Worm (Caenorhabditis elegans) whole organism, early embryonic: ENCODE measurements around the gene srt-63.

ENCODE experiments used
- B0310.2 ChIP-seq: sonication (generic microtip); optimal IDR thresholded peaks from 2 replicates; lab custom pipeline; 2016; ENCODE audit warnings: mild to moderate bottlenecking, missing genetic modification characterization, missing compliant biosample characterization
- F13C5.2 ChIP-seq: sonication (generic microtip); optimal IDR thresholded peaks from 2 replicates; lab custom pipeline; 2017; ENCODE audit warnings: mild to moderate bottlenecking, missing genetic modification characterization, inconsistent platforms, missing compliant biosample characterization
- aly-1 ChIP-seq: sonication (generic microtip); optimal IDR thresholded peaks from 2 replicates; lab custom pipeline; 2016; ENCODE audit warnings: missing genetic modification characterization, missing compliant biosample characterization
- ama-1 ChIP-seq: fragments of 150-350 bp; optimal IDR thresholded peaks from 2 replicates; lab custom pipeline; 2014
- ceh-13 ChIP-seq: fragments of 200-800 bp; sonication (Bioruptor generic); optimal IDR thresholded peaks from 2 replicates; lab custom pipeline; 2018; ENCODE audit warnings: mild to moderate bottlenecking, missing genetic modification characterization, missing compliant biosample characterization
- ceh-36 ChIP-seq: sonication (generic microtip); optimal IDR thresholded peaks from 2 replicates; lab custom pipeline; 2016; ENCODE audit warnings: missing genetic modification characterization, inconsistent platforms, missing compliant biosample characterization
- ets-7 ChIP-seq: sonication (generic microtip); optimal IDR thresholded peaks from 2 replicates; lab custom pipeline; 2016; ENCODE audit warnings: missing genotype, missing genetic modification characterization, missing compliant biosample characterization
- flt-1 ChIP-seq: fragments of 200-800 bp; sonication (Bioruptor generic); IDR thresholded peaks from 2 replicates; pipeline ENCODE4 v1.3.6; 2022; ENCODE audit warnings: missing genetic modification characterization, missing compliant biosample characterization
- hmbx-1 ChIP-seq: sonication (generic microtip); optimal IDR thresholded peaks from 2 replicates; lab custom pipeline; 2016; ENCODE audit warnings: mild to moderate bottlenecking, missing genetic modification characterization, missing compliant biosample characterization
- hmg-4 ChIP-seq: fragments of 200-800 bp; sonication (Bioruptor generic); optimal IDR thresholded peaks from 2 replicates; lab custom pipeline; 2018; ENCODE audit warnings: mild to moderate bottlenecking, missing genetic modification characterization, missing compliant biosample characterization
- hnd-1 ChIP-seq: sonication (generic microtip); optimal IDR thresholded peaks from 2 replicates; lab custom pipeline; 2016; ENCODE audit warnings: missing genetic modification characterization, missing compliant biosample characterization
- pes-1 ChIP-seq: fragments of 200-800 bp; sonication (Bioruptor generic); IDR thresholded peaks from 2 replicates; pipeline ENCODE4 v1.3.6; 2022; ENCODE audit warnings: missing genetic modification reagents, missing genetic modification characterization, missing compliant biosample characterization
- scrt-1 ChIP-seq: fragments of 200-800 bp; sonication (Bioruptor generic); IDR thresholded peaks from 2 replicates; pipeline ENCODE4 v1.3.6; 2022; ENCODE audit warnings: missing genetic modification characterization, missing compliant biosample characterization
- sea-1 ChIP-seq: fragments of 200-800 bp; sonication (Bioruptor generic); conservative IDR thresholded peaks from 2 replicates; pipeline ENCODE4 v1.3.6; 2022; ENCODE audit warnings: missing genetic modification characterization, missing compliant biosample characterization
- tbx-11 ChIP-seq: fragments of 200-800 bp; sonication (Bioruptor generic); IDR thresholded peaks from 2 replicates; pipeline ENCODE4 v1.3.6; 2022; ENCODE audit warnings: missing genetic modification characterization, missing compliant biosample characterization
- tbx-37 ChIP-seq: fragments of 200-800 bp; sonication (Bioruptor generic); conservative IDR thresholded peaks from 2 replicates; pipeline ENCODE4 v1.3.6; 2022; ENCODE audit warnings: missing genetic modification reagents, missing genetic modification characterization, missing compliant biosample characterization
- tra-4 ChIP-seq: sonication (generic microtip); optimal IDR thresholded peaks from 2 replicates; lab custom pipeline; 2017; ENCODE audit warnings: missing genetic modification characterization, missing compliant biosample characterization

srt-63 gene

ce11 chrV:3284629-3285028, 28.7 kb upstream of the srt-63 start, which contains the start of gene F35F10.5:
Gene F35F10.5 (plus strand): TSS chrV:3284929.
- TF ChIP-seq ama-1 (lab: Kevin White, UChicago), result no peak
- no peak for TF ChIP-seq flt-1
- no peak for TF ChIP-seq hmbx-1
- no peak for TF ChIP-seq scrt-1 (GFP tag; lab: Robert Waterston, UW)
- TF ChIP-seq aly-1 (tag; lab: Kevin White, UChicago), result no peak
- no peak for TF ChIP-seq ceh-13
- TF ChIP-seq B0310.2 (tag; lab: Kevin White, UChicago), result no peak
- no peak for TF ChIP-seq ets-7
- no peak for TF ChIP-seq hnd-1 (tag; lab: Kevin White, UChicago)
- no peak for TF ChIP-seq tbx-37 (GFP tag; lab: Robert Waterston, UW)
- no peak for TF ChIP-seq F13C5.2 (tag; lab: Kevin White, UChicago)
- TF ChIP-seq tbx-11 (GFP tag; lab: Robert Waterston, UW), result no peak
- no peak for TF ChIP-seq hmg-4 (GFP tag; lab: Kevin White, UChicago)
- TF ChIP-seq tra-4, result no peak

ce11 chrV:3282957-3283356, 27.0 kb upstream of the srt-63 start, which contains the start of gene str-64:
Gene str-64 (plus strand): TSS chrV:3283257.
- TF ChIP-seq F13C5.2 (tag; lab: Kevin White, UChicago) (no peak), hmbx-1 (no peak), hnd-1 (tag; lab: Kevin White, UChicago) (no peak), ama-1 (lab: Kevin White, UChicago) (no peak), hmg-4 (GFP tag; lab: Kevin White, UChicago) (no peak), tbx-37 (GFP tag; lab: Robert Waterston, UW) (no peak), ceh-36 (tag; lab: Kevin White, UChicago) (no peak)

ce11 chrV:3281523-3281922, 25.6 kb upstream of the srt-63 start, which contains the start of gene T28A11.25:
Gene T28A11.25 (plus strand): TSS chrV:3281823.
- TF ChIP-seq ceh-36 (tag; lab: Kevin White, UChicago), result no peak
- TF ChIP-seq ceh-13, result no peak
- TF ChIP-seq tbx-37 (GFP tag; lab: Robert Waterston, UW), result no peak
- no peak for TF ChIP-seq hmg-4 (GFP tag; lab: Kevin White, UChicago)
- no peak for TF ChIP-seq hnd-1 (tag; lab: Kevin White, UChicago)
- TF ChIP-seq B0310.2 (tag; lab: Kevin White, UChicago), result no peak
- TF ChIP-seq ets-7, result no peak
- no peak for TF ChIP-seq hmbx-1
- no peak for TF ChIP-seq pes-1 (GFP tag; lab: Robert Waterston, UW)
- TF ChIP-seq ama-1 (lab: Kevin White, UChicago), result no peak
- TF ChIP-seq aly-1 (tag; lab: Kevin White, UChicago), result no peak

- TF ChIP-seq ceh-36 (tag; lab: Kevin White, UChicago), result no peak
Measured at ce11 chrV:3280009-3280408, 24.1 kb upstream of the srt-63 start, which contains the start of gene T28A11.2. Gene T28A11.2 (plus strand): TSS chrV:3280379.

ce11 chrV:3279138-3279537, 23.2 kb upstream of the srt-63 start:
- TF ChIP-seq B0310.2 (tag; lab: Kevin White, UChicago) (no peak), scrt-1 (GFP tag; lab: Robert Waterston, UW) (no peak), ceh-36 (tag; lab: Kevin White, UChicago) (no peak)

ce11 chrV:3278101-3278639, 22.2 kb upstream of the srt-63 start, which contains the start of gene fbxa-64:
Gene fbxa-64 (minus strand): TSS chrV:3278151.
- TF ChIP-seq B0310.2 (tag; lab: Kevin White, UChicago) (no peak), ets-7 (no peak), tbx-37 (GFP tag; lab: Robert Waterston, UW) (no peak), F13C5.2 (tag; lab: Kevin White, UChicago) (no peak), tra-4 (no peak), hmbx-1 (no peak), aly-1 (tag; lab: Kevin White, UChicago) (no peak), ama-1 (lab: Kevin White, UChicago) (no peak), pes-1 (GFP tag; lab: Robert Waterston, UW) (no peak), flt-1 (no peak), tbx-11 (GFP tag; lab: Robert Waterston, UW) (no peak)

ce11 chrV:3276184-3276583, 20.2 kb upstream of the srt-63 start:
- TF ChIP-seq flt-1 (no peak), ceh-13 (no peak), hmg-4 (GFP tag; lab: Kevin White, UChicago) (no peak), sea-1 (no peak), tbx-37 (GFP tag; lab: Robert Waterston, UW) (no peak), pes-1 (GFP tag; lab: Robert Waterston, UW) (no peak), ceh-36 (tag; lab: Kevin White, UChicago) (no peak)

ce11 chrV:3275033-3275432, 19.1 kb upstream of the srt-63 start, which contains the start of gene T28A11.3:
Gene T28A11.3 (plus strand): TSS chrV:3275333.
- TF ChIP-seq scrt-1 (GFP tag; lab: Robert Waterston, UW), result no peak
- TF ChIP-seq sea-1, result no peak
- no peak for TF ChIP-seq ceh-36 (tag; lab: Kevin White, UChicago)
- TF ChIP-seq hmg-4 (GFP tag; lab: Kevin White, UChicago), result no peak
